Worm (Caenorhabditis elegans) whole organism, L4 larva: ENCODE measurements around the gene Y75B8A.32.

Source experiments
- F37D6.2 ChIP-seq: sonication (generic microtip); optimal IDR thresholded peaks from 2 replicates; lab custom pipeline; 2016; ENCODE audit warnings: mild to moderate bottlenecking, missing genetic modification characterization, missing compliant biosample characterization
- F44E2.7 ChIP-seq: fragments of 200-800 bp; sonication (Bioruptor generic); IDR thresholded peaks from 2 replicates; pipeline ENCODE4 v2.1.2; 2022; ENCODE audit warnings: missing genetic modification characterization, missing compliant biosample characterization
- F49E8.2 ChIP-seq: sonication (generic microtip); optimal IDR thresholded peaks from 2 replicates; lab custom pipeline; 2016; ENCODE audit warnings: missing compliant biosample characterization, mild to moderate bottlenecking, missing genetic modification characterization, borderline replicate concordance
- T20F7.1 ChIP-seq: fragments of 200-800 bp; sonication (Bioruptor generic); optimal IDR thresholded peaks from 2 replicates; lab custom pipeline; 2018; ENCODE audit warnings: mild to moderate bottlenecking, missing genetic modification characterization, missing compliant biosample characterization
- Y5F2A.4 ChIP-seq: fragments of 200-800 bp; sonication (Bioruptor generic); optimal IDR thresholded peaks from 2 replicates; lab custom pipeline; 2018; ENCODE audit warnings: mild to moderate bottlenecking, missing genetic modification characterization, missing compliant biosample characterization
- ZK337.2 ChIP-seq: fragments of 200-800 bp; sonication (Bioruptor generic); IDR thresholded peaks from 2 replicates; pipeline ENCODE4 v1.3.6; 2022; ENCODE audit warnings: missing genetic modification reagents, missing genetic modification characterization, missing compliant biosample characterization
- arid-1 ChIP-seq: fragments of 200-800 bp; sonication (Bioruptor generic); conservative IDR thresholded peaks from 2 replicates; pipeline ENCODE4 v1.3.6; 2022; ENCODE audit warnings: missing genetic modification reagents, missing genetic modification characterization, missing compliant biosample characterization
- attf-4 ChIP-seq: sonication (generic microtip); optimal IDR thresholded peaks from 3 replicates; lab custom pipeline; 2017; ENCODE audit warnings: missing biosample characterization, missing genetic modification characterization
- ceh-20 ChIP-seq: fragments of 200-800 bp; sonication (Bioruptor generic); IDR thresholded peaks from 2 replicates; pipeline ENCODE4 v1.3.6; 2022; ENCODE audit warnings: missing genetic modification reagents, missing genetic modification characterization, missing compliant biosample characterization
- ceh-28 ChIP-seq: fragments of 150-350 bp; optimal IDR thresholded peaks from 2 replicates; lab custom pipeline; 2014; ENCODE audit warnings: missing biosample characterization, missing genetic modification reagents, missing genetic modification characterization
- ceh-44 ChIP-seq: fragments of 200-800 bp; sonication (Bioruptor generic); IDR thresholded peaks from 2 replicates; pipeline ENCODE4 v1.3.6; 2022; ENCODE audit warnings: missing genetic modification reagents, missing genetic modification characterization, missing compliant biosample characterization
- ceh-62 ChIP-seq: sonication (generic microtip); optimal IDR thresholded peaks from 2 replicates; lab custom pipeline; 2017; ENCODE audit warnings: missing biosample characterization, missing genetic modification characterization
- ceh-82 ChIP-seq: sonication (generic microtip); optimal IDR thresholded peaks from 2 replicates; lab custom pipeline; 2017; ENCODE audit warnings: missing biosample characterization, missing genetic modification characterization
- ces-1 ChIP-seq: fragments of 150-350 bp; sonication (generic microtip); optimal IDR thresholded peaks from 4 replicates; lab custom pipeline; 2014; ENCODE audit warnings: missing biosample characterization, missing genetic modification reagents, missing genetic modification characterization
- daf-19 ChIP-seq: fragments of 200-800 bp; sonication (Bioruptor generic); conservative IDR thresholded peaks from 2 replicates; pipeline ENCODE4 v1.3.6; 2022; ENCODE audit warnings: missing genetic modification characterization, missing compliant biosample characterization
- dmd-6 ChIP-seq: fragments of 200-800 bp; sonication (Bioruptor generic); IDR thresholded peaks from 2 replicates; pipeline ENCODE4 v1.3.6; 2022; ENCODE audit warnings: missing genetic modification reagents, missing genetic modification characterization, missing compliant biosample characterization
- dmd-9 ChIP-seq: fragments of 200-800 bp; sonication (Bioruptor generic); IDR thresholded peaks from 2 replicates; pipeline ENCODE4 v1.3.6; 2022; ENCODE audit warnings: missing genetic modification reagents, missing genetic modification characterization, missing compliant biosample characterization
- dpl-1 ChIP-seq: fragments of 150-350 bp; optimal IDR thresholded peaks from 2 replicates; lab custom pipeline; 2014; ENCODE audit warnings: missing biosample characterization, missing genetic modification reagents, missing genetic modification characterization
- egl-43 ChIP-seq: fragments of 200-800 bp; sonication (Bioruptor generic); IDR thresholded peaks from 2 replicates; pipeline ENCODE4 v1.3.6; 2022; ENCODE audit warnings: missing genetic modification reagents, missing genetic modification characterization, missing compliant biosample characterization
- fkh-10 ChIP-seq: fragments of 150-350 bp; optimal IDR thresholded peaks from 2 replicates; lab custom pipeline; 2014; ENCODE audit warnings: missing biosample characterization, missing genetic modification reagents, missing genetic modification characterization
- fos-1 ChIP-seq: fragments of 150-350 bp; optimal IDR thresholded peaks from 2 replicates; lab custom pipeline; 2014; ENCODE audit warnings: missing biosample characterization, missing genetic modification characterization
- jun-1 ChIP-seq: fragments of 150-350 bp; optimal IDR thresholded peaks from 2 replicates; lab custom pipeline; 2014; ENCODE audit warnings: missing biosample characterization, missing genetic modification reagents, missing genetic modification characterization
- lin-1 ChIP-seq: fragments of 200-800 bp; sonication (Bioruptor generic); IDR thresholded peaks from 2 replicates; pipeline ENCODE4 v1.3.6; 2022; ENCODE audit warnings: missing genetic modification reagents, missing genetic modification characterization, missing compliant biosample characterization
- lin-13 ChIP-seq: fragments of 150-350 bp; optimal IDR thresholded peaks from 2 replicates; lab custom pipeline; 2014; ENCODE audit warnings: missing biosample characterization, missing genetic modification reagents, missing genetic modification characterization
- lin-39 ChIP-seq: fragments of 150-350 bp; optimal IDR thresholded peaks from 2 replicates; lab custom pipeline; 2014; ENCODE audit warnings: missing biosample characterization, missing genetic modification reagents, missing genetic modification characterization
- lir-3 ChIP-seq: sonication (generic microtip); optimal IDR thresholded peaks from 2 replicates; lab custom pipeline; 2016; ENCODE audit warnings: mild to moderate bottlenecking, missing genetic modification characterization, missing compliant biosample characterization
- madf-5 ChIP-seq, 2 experiments: fragments of 200-800 bp; sonication (Bioruptor generic); IDR thresholded peaks; 2 replicates each; pipeline ENCODE4 v1.3.6; 2022; ENCODE audit warnings: missing compliant biosample characterization in 2 of 2, missing genetic modification characterization in 2 of 2
- mdl-1 ChIP-seq, 2 experiments: fragments of 150-350 bp in 1 of 2; sonication (generic microtip) in 1 of 2; optimal IDR thresholded peaks; 2 replicates each; lab custom pipeline; 2014 to 2017; ENCODE audit warnings: missing biosample characterization in 2 of 2, missing genetic modification characterization in 2 of 2
- mdt-29 ChIP-seq: fragments of 200-800 bp; sonication (Bioruptor generic); IDR thresholded peaks from 2 replicates; pipeline ENCODE4 v1.3.6; 2022; ENCODE audit warnings: missing genetic modification reagents, missing genetic modification characterization, missing compliant biosample characterization
- mxl-2 ChIP-seq: fragments of 200-800 bp; sonication (Bioruptor generic); conservative IDR thresholded peaks from 2 replicates; pipeline ENCODE4 v1.3.6; 2022; ENCODE audit warnings: missing genetic modification reagents, missing genetic modification characterization, missing compliant biosample characterization
- mxl-3 ChIP-seq: fragments of 200-800 bp; sonication (Bioruptor generic); optimal IDR thresholded peaks from 2 replicates; lab custom pipeline; 2018; ENCODE audit warnings: mild to moderate bottlenecking, missing genetic modification characterization, missing compliant biosample characterization
- nhr-10 ChIP-seq: fragments of 150-350 bp; optimal IDR thresholded peaks from 2 replicates; lab custom pipeline; 2014; ENCODE audit warnings: missing biosample characterization, missing genetic modification characterization
- nhr-111 ChIP-seq: fragments of 200-800 bp; sonication (Bioruptor generic); optimal IDR thresholded peaks from 2 replicates; lab custom pipeline; 2018; ENCODE audit warnings: mild to moderate bottlenecking, missing genetic modification characterization, missing compliant biosample characterization
- nhr-237 ChIP-seq: sonication (generic microtip); optimal IDR thresholded peaks from 2 replicates; lab custom pipeline; 2017; ENCODE audit warnings: missing biosample characterization, missing genetic modification characterization
- nhr-28 ChIP-seq: fragments of 150-350 bp; optimal IDR thresholded peaks from 2 replicates; lab custom pipeline; 2014; ENCODE audit warnings: missing biosample characterization, missing genetic modification characterization
- nhr-41 ChIP-seq: fragments of 200-800 bp; sonication (Bioruptor generic); IDR thresholded peaks from 2 replicates; pipeline ENCODE4 v1.3.6; 2022; ENCODE audit warnings: missing genetic modification reagents, missing genetic modification characterization, missing compliant biosample characterization
- nhr-42 ChIP-seq: fragments of 200-800 bp; sonication (Bioruptor generic); IDR thresholded peaks from 2 replicates; pipeline ENCODE4 v1.3.6; 2022; ENCODE audit warnings: missing genetic modification characterization, missing compliant biosample characterization
- nhr-77 ChIP-seq: fragments of 150-350 bp; optimal IDR thresholded peaks from 2 replicates; lab custom pipeline; 2014; ENCODE audit warnings: missing biosample characterization, missing genetic modification characterization
- pha-4 ChIP-seq, 2 experiments: fragments of 150-350 bp in 1 of 2; fragments of 200-800 bp in 1 of 2; sonication (Bioruptor generic) in 1 of 2; IDR thresholded peaks in 1 of 2; optimal IDR thresholded peaks in 1 of 2; 2 replicates each; pipeline versions ENCODE4 v1.3.6 to Lab custom; 2014 to 2022; ENCODE audit warnings: missing genetic modification characterization in 2 of 2, missing genetic modification reagents in 2 of 2, missing biosample characterization in 1 of 2, missing compliant biosample characterization in 1 of 2
- set-16 ChIP-seq: fragments of 200-800 bp; sonication (Bioruptor generic); IDR thresholded peaks from 2 replicates; pipeline ENCODE4 v1.3.6; 2022; ENCODE audit warnings: missing genetic modification reagents, missing genetic modification characterization, missing compliant biosample characterization
- snpc-4 ChIP-seq: fragments of 150-350 bp; optimal IDR thresholded peaks from 2 replicates; lab custom pipeline; 2014; ENCODE audit warnings: missing biosample characterization, missing genetic modification characterization
- spr-1 ChIP-seq: sonication (generic microtip); optimal IDR thresholded peaks from 2 replicates; lab custom pipeline; 2016; ENCODE audit warnings: mild to moderate bottlenecking, missing genetic modification characterization, missing compliant biosample characterization
- spr-3 ChIP-seq: fragments of 200-800 bp; sonication (Bioruptor generic); optimal IDR thresholded peaks from 2 replicates; lab custom pipeline; 2018; ENCODE audit warnings: mild to moderate bottlenecking, missing genetic modification characterization, missing compliant biosample characterization
- tra-1 ChIP-seq: fragments of 200-800 bp; sonication (Bioruptor generic); IDR thresholded peaks from 2 replicates; pipeline ENCODE4 v1.3.6; 2022; ENCODE audit warnings: missing genetic modification reagents, missing genetic modification characterization, missing compliant biosample characterization
- unc-130 ChIP-seq: sonication (generic microtip); optimal IDR thresholded peaks from 2 replicates; lab custom pipeline; 2016; ENCODE audit warnings: missing genetic modification reagents, missing genetic modification characterization, missing compliant biosample characterization
- unc-62 ChIP-seq, 3 experiments: fragments of 150-350 bp in 1 of 3; sonication (generic microtip); optimal IDR thresholded peaks in 2 of 3; peaks in 1 of 3; 1 replicate in 1 of 3; 2 replicates in 2 of 3; lab custom pipeline; 2014 to 2017; ENCODE audit warnings: missing biosample characterization in 3 of 3, missing genetic modification characterization in 3 of 3, missing genetic modification reagents in 3 of 3, missing genotype in 1 of 3
- vab-7 ChIP-seq: fragments of 200-800 bp; sonication (Bioruptor generic); IDR thresholded peaks from 2 replicates; pipeline ENCODE4 v1.3.6; 2022; ENCODE audit warnings: missing genetic modification reagents, missing genetic modification characterization, missing compliant biosample characterization
- zag-1 ChIP-seq: fragments of 150-350 bp; optimal IDR thresholded peaks from 2 replicates; lab custom pipeline; 2014; ENCODE audit warnings: missing biosample characterization, missing genetic modification characterization
- zfp-2 ChIP-seq: sonication (generic microtip); optimal IDR thresholded peaks from 2 replicates; lab custom pipeline; 2016; ENCODE audit warnings: mild to moderate bottlenecking, missing genetic modification characterization, missing compliant biosample characterization
- zfp-3 ChIP-seq: fragments of 200-800 bp; sonication (Bioruptor generic); conservative IDR thresholded peaks from 2 replicates; pipeline ENCODE4 v1.3.6; 2022; ENCODE audit warnings: missing genetic modification reagents, missing genetic modification characterization, missing compliant biosample characterization

Y75B8A.32 gene

DNA sequence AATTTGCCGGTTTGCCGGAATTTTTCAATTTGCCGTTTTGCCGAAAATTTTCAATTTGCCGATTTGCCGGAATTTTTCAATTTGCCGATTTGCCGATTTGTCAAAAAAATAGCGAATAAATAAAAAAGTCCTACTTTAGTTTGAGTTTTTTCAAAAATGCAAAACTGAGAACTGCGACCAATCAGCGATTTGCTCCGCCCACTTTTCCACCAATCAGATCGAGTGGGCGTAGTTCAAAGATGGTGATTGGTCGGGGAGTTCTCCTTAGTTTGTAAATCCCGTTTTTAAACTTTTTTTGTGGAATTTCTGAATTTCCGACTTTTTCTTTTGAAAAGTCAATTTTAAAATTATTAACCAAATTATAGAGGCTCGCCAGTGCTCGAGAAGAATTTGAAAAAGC, 27.1 kb downstream of the Y75B8A.32 start:
- no peak for TF ChIP-seq mdt-29 (GFP tag; lab: Robert Waterston, UW)
- no peak for TF ChIP-seq set-16 (GFP tag; lab: Robert Waterston, UW)
- no peak for TF ChIP-seq daf-19 (GFP tag; lab: Robert Waterston, UW)
- no peak for TF ChIP-seq nhr-237 (tag; lab: Kevin White, UChicago)
- TF ChIP-seq vab-7 (GFP tag; lab: Robert Waterston, UW): no peak
- TF ChIP-seq lin-39: no peak
- no peak for TF ChIP-seq T20F7.1 (GFP tag; lab: Kevin White, UChicago)
- TF ChIP-seq, all 104 proteins: peak for 0

DNA sequence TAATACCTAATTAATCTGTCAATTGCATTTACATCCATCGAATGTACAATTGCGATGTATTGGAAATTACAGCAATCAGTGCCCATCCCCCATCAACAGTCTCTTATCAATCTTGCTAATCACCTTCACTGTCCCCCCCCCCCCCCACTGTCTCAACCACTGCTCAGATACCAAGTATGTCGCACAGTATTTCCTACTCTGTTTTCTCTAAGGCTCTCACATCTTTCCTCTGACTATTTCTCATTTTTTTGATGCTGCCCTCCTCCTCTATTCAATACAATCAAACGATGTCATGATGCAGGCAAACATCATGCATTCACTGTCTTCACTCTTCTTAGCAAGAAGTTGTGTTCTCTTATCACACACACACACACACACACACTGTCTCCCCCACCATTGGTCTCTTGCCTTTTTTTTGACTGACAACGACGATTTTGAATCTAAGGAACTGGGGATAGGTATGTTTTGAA, 30.8 kb downstream of the Y75B8A.32 start, which contains the start of the genes zip-12 and Y75B8A.63:
zip-12 (plus strand) TSS at position 387 of the 470 bp plus-strand sequence.
Y75B8A.63 (plus strand) TSS at position 420 of the 470 bp plus-strand sequence.
- TF ChIP-seq zfp-3 (GFP tag; lab: Robert Waterston, UW) (no peak), nhr-41 (GFP tag; lab: Robert Waterston, UW) (no peak), dpl-1 (GFP tag; lab: Kevin White, UChicago) (no peak), mdl-1 (tag; optimal IDR thresholded peaks at IDR 0.05; lab: Kevin White, UChicago) (no peak), ceh-20 (GFP tag; lab: Robert Waterston, UW) (no peak), zag-1 (no peak), pha-4 (GFP tag; IDR thresholded peaks at IDR 0.05; lab: Robert Waterston, UW) (0 out of 2 replicates have a peak, but pooled peaks have one; percentile 31), pha-4 (tag; optimal IDR thresholded peaks at IDR 0.05; lab: Kevin White, UChicago) (no peak), arid-1 (GFP tag; lab: Robert Waterston, UW) (no peak), nhr-10 (tag; lab: Kevin White, UChicago) (no peak), lin-13 (GFP tag; lab: Kevin White, UChicago) (no peak), nhr-42 (GFP tag; lab: Robert Waterston, UW) (no peak), unc-130 (no peak), egl-43 (GFP tag; lab: Robert Waterston, UW) (no peak), nhr-28 (peak; percentile 85), lir-3 (no peak), fos-1 (tag; lab: Kevin White, UChicago) (no peak), zfp-2 (no peak), jun-1 (no peak), ceh-28 (tag; lab: Kevin White, UChicago) (no peak), Y5F2A.4 (GFP tag; lab: Kevin White, UChicago) (no peak), lin-1 (GFP tag; lab: Robert Waterston, UW) (no peak; the same call in 1 of the 2 replicates), mxl-2 (GFP tag; lab: Robert Waterston, UW) (no peak), ZK337.2 (GFP tag; lab: Robert Waterston, UW) (no peak), spr-3 (GFP tag; lab: Kevin White, UChicago) (no peak), F49E8.2 (no peak), dmd-9 (GFP tag; lab: Robert Waterston, UW) (no peak), madf-5 (GFP tag; IDR thresholded peaks at IDR 0.05; lab: Robert Waterston, UW) (no peak), fkh-10 (GFP tag; lab: Kevin White, UChicago) (no peak), tra-1 (no peak), ces-1 (GFP tag; lab: Kevin White, UChicago) (no peak), attf-4 (tag; lab: Kevin White, UChicago) (no peak), unc-62 (GFP tag; optimal IDR thresholded peaks at IDR 0.05 in 1 of 2; lab: Kevin White, UChicago) (no peak), unc-62 (tag; optimal IDR thresholded peaks at IDR 0.05; lab: Kevin White, UChicago) (no peak), nhr-111 (GFP tag; lab: Kevin White, UChicago) (no peak), mxl-3 (GFP tag; lab: Kevin White, UChicago) (peak; percentile 28), snpc-4 (no peak), dmd-6 (GFP tag; lab: Robert Waterston, UW) (peak; percentile 55), F44E2.7 (GFP tag; lab: Robert Waterston, UW) (no peak), spr-1 (tag; lab: Kevin White, UChicago) (no peak), ceh-82 (no peak), ceh-62 (no peak), ceh-44 (GFP tag; lab: Robert Waterston, UW) (no peak), nhr-77 (tag; lab: Kevin White, UChicago) (no peak), F37D6.2 (tag; lab: Kevin White, UChicago) (no peak)
